Worm (Caenorhabditis elegans) whole organism, L2 larva: ENCODE data around the gene swip-10.

Experiments used
- F13H6.1 ChIP-seq: sonication (generic microtip); optimal IDR thresholded peaks from 2 replicates; lab custom pipeline; 2016; ENCODE audit warnings: missing genetic modification characterization, missing compliant biosample characterization
- R02D3.7 ChIP-seq: fragments of 150-350 bp; optimal IDR thresholded peaks from 2 replicates; lab custom pipeline; 2014; ENCODE audit warnings: missing biosample characterization, missing genetic modification characterization
- Y55F3AM.14 ChIP-seq: fragments of 200-800 bp; sonication (Bioruptor generic); optimal IDR thresholded peaks from 2 replicates; lab custom pipeline; 2018; ENCODE audit warnings: mild to moderate bottlenecking, missing genetic modification characterization, missing compliant biosample characterization
- ZK546.5 ChIP-seq: sonication (generic microtip); optimal IDR thresholded peaks from 2 replicates; lab custom pipeline; 2017; ENCODE audit warnings: missing biosample characterization, missing genetic modification characterization
- alr-1 ChIP-seq: fragments of 150-350 bp; optimal IDR thresholded peaks from 2 replicates; lab custom pipeline; 2014; ENCODE audit warnings: missing biosample characterization, missing genetic modification characterization
- aly-2 ChIP-seq: fragments of 150-350 bp; optimal IDR thresholded peaks from 2 replicates; lab custom pipeline; 2014; ENCODE audit warnings: missing biosample characterization, missing genetic modification characterization
- ama-1 ChIP-seq: fragments of 150-350 bp; optimal IDR thresholded peaks from 2 replicates; lab custom pipeline; 2018; ENCODE audit warnings: inconsistent platforms
- blmp-1 ChIP-seq: sonication (generic microtip); optimal IDR thresholded peaks from 2 replicates; lab custom pipeline; 2017; ENCODE audit warnings: missing genetic modification characterization, mild to moderate bottlenecking, missing compliant biosample characterization, antibody characterized with exemption, moderate library complexity; ENCODE audit not compliant: insufficient read depth
- ceh-16 ChIP-seq: fragments of 150-350 bp; optimal IDR thresholded peaks from 2 replicates; lab custom pipeline; 2014; ENCODE audit warnings: missing biosample characterization, missing genetic modification characterization
- ceh-82 ChIP-seq: fragments of 150-350 bp; optimal IDR thresholded peaks from 2 replicates; lab custom pipeline; 2014; ENCODE audit warnings: missing biosample characterization, missing genetic modification characterization
- crh-2 ChIP-seq: sonication (generic microtip); optimal IDR thresholded peaks from 2 replicates; lab custom pipeline; 2017; ENCODE audit warnings: missing biosample characterization, missing genetic modification characterization
- dmd-4 ChIP-seq: sonication (generic microtip); optimal IDR thresholded peaks from 2 replicates; lab custom pipeline; 2017; ENCODE audit warnings: missing biosample characterization, missing genetic modification characterization
- egl-27 ChIP-seq: sonication (generic microtip); optimal IDR thresholded peaks from 3 replicates; lab custom pipeline; 2017; ENCODE audit warnings: missing biosample characterization, missing genetic modification reagents, missing genetic modification characterization
- elt-1 ChIP-seq: fragments of 150-350 bp; optimal IDR thresholded peaks from 2 replicates; lab custom pipeline; 2014; ENCODE audit warnings: missing biosample characterization, missing genetic modification characterization
- elt-3 ChIP-seq: sonication (generic microtip); optimal IDR thresholded peaks from 2 replicates; lab custom pipeline; 2017; ENCODE audit warnings: missing biosample characterization, missing genetic modification characterization
- fos-1 ChIP-seq: fragments of 150-350 bp; optimal IDR thresholded peaks from 2 replicates; lab custom pipeline; 2014; ENCODE audit warnings: missing biosample characterization, missing genetic modification characterization
- gmeb-1 ChIP-seq: fragments of 150-350 bp; optimal IDR thresholded peaks from 2 replicates; lab custom pipeline; 2014; ENCODE audit warnings: missing biosample characterization, missing genetic modification characterization
- lin-11 ChIP-seq: fragments of 150-350 bp; sonication (generic microtip); optimal IDR thresholded peaks from 2 replicates; lab custom pipeline; 2014; ENCODE audit warnings: missing biosample characterization, missing genetic modification characterization, inconsistent platforms, mixed read lengths
- lin-13 ChIP-seq: fragments of 150-350 bp; optimal IDR thresholded peaks from 2 replicates; lab custom pipeline; 2014; ENCODE audit warnings: missing biosample characterization, missing genetic modification reagents, missing genetic modification characterization
- lin-39 ChIP-seq: fragments of 150-350 bp; optimal IDR thresholded peaks from 2 replicates; lab custom pipeline; 2014; ENCODE audit warnings: missing biosample characterization, missing genetic modification reagents, missing genetic modification characterization
- lsy-2 ChIP-seq, 2 experiments: fragments of 150-350 bp in 1 of 2; sonication (generic microtip) in 1 of 2; optimal IDR thresholded peaks; 2 replicates each; lab custom pipeline; 2014 to 2017; ENCODE audit warnings: missing biosample characterization in 2 of 2, missing genetic modification characterization in 2 of 2
- mab-5 ChIP-seq: fragments of 150-350 bp; optimal IDR thresholded peaks from 2 replicates; lab custom pipeline; 2014; ENCODE audit warnings: missing biosample characterization, missing genetic modification characterization
- mdl-1 ChIP-seq, 2 experiments: fragments of 150-350 bp in 1 of 2; sonication (generic microtip) in 1 of 2; optimal IDR thresholded peaks; 2 replicates each; lab custom pipeline; 2017; ENCODE audit warnings: missing biosample characterization in 2 of 2, missing genetic modification characterization in 2 of 2
- nhr-10 ChIP-seq: sonication (generic microtip); optimal IDR thresholded peaks from 2 replicates; lab custom pipeline; 2017; ENCODE audit warnings: missing biosample characterization, missing genetic modification characterization
- nhr-129 ChIP-seq: fragments of 150-350 bp; optimal IDR thresholded peaks from 2 replicates; lab custom pipeline; 2014; ENCODE audit warnings: missing biosample characterization, missing genetic modification characterization
- nhr-21 ChIP-seq: fragments of 150-350 bp; optimal IDR thresholded peaks from 2 replicates; lab custom pipeline; 2014; ENCODE audit warnings: missing biosample characterization, missing genetic modification characterization
- nhr-23 ChIP-seq: fragments of 150-350 bp; optimal IDR thresholded peaks from 2 replicates; lab custom pipeline; 2014; ENCODE audit warnings: missing biosample characterization, missing genetic modification reagents, missing genetic modification characterization
- nhr-237 ChIP-seq: fragments of 150-350 bp; optimal IDR thresholded peaks from 2 replicates; lab custom pipeline; 2014; ENCODE audit warnings: missing biosample characterization, missing genetic modification characterization
- nhr-25 ChIP-seq: fragments of 150-350 bp; sonication (generic microtip); optimal IDR thresholded peaks from 3 replicates; lab custom pipeline; 2014; ENCODE audit warnings: missing biosample characterization, missing genetic modification characterization
- nhr-6 ChIP-seq: fragments of 150-350 bp; optimal IDR thresholded peaks from 2 replicates; lab custom pipeline; 2014; ENCODE audit warnings: missing biosample characterization, missing genetic modification characterization
- nhr-77 ChIP-seq: fragments of 150-350 bp; optimal IDR thresholded peaks from 2 replicates; lab custom pipeline; 2014; ENCODE audit warnings: missing biosample characterization, missing genetic modification characterization
- peb-1 ChIP-seq: fragments of 150-350 bp; optimal IDR thresholded peaks from 2 replicates; lab custom pipeline; 2014; ENCODE audit warnings: missing biosample characterization, missing genetic modification characterization
- sem-4 ChIP-seq: fragments of 150-350 bp; optimal IDR thresholded peaks from 2 replicates; lab custom pipeline; 2014; ENCODE audit warnings: missing biosample characterization, missing genetic modification reagents, missing genetic modification characterization
- skn-1 ChIP-seq: sonication (generic microtip); optimal IDR thresholded peaks from 2 replicates; lab custom pipeline; 2017; ENCODE audit warnings: missing biosample characterization, missing genetic modification characterization
- sma-3 ChIP-seq: sonication (generic microtip); optimal IDR thresholded peaks from 2 replicates; lab custom pipeline; 2016; ENCODE audit warnings: missing genetic modification reagents, missing genetic modification characterization, missing compliant biosample characterization
- sma-9 ChIP-seq, 2 experiments: fragments of 150-350 bp in 1 of 2; sonication (generic microtip) in 1 of 2; optimal IDR thresholded peaks; 2 replicates each; lab custom pipeline; 2014 to 2016; ENCODE audit warnings: missing genetic modification characterization in 2 of 2, mild to moderate bottlenecking in 1 of 2, missing biosample characterization in 1 of 2, missing compliant biosample characterization in 1 of 2, missing genetic modification reagents in 1 of 2, moderate library complexity in 1 of 2
- snpc-4 ChIP-seq: fragments of 150-350 bp; optimal IDR thresholded peaks from 2 replicates; lab custom pipeline; 2014; ENCODE audit warnings: missing biosample characterization, missing genetic modification characterization
- unc-62 ChIP-seq: fragments of 150-350 bp; optimal IDR thresholded peaks from 2 replicates; lab custom pipeline; 2014; ENCODE audit warnings: missing biosample characterization, missing genetic modification reagents, missing genetic modification characterization
- zag-1 ChIP-seq: fragments of 150-350 bp; optimal IDR thresholded peaks from 2 replicates; lab custom pipeline; 2014; ENCODE audit warnings: missing biosample characterization, missing genetic modification characterization
- ztf-1 ChIP-seq: fragments of 200-800 bp; sonication (Bioruptor generic); conservative IDR thresholded peaks from 2 replicates; pipeline ENCODE4 v1.3.6; 2022; ENCODE audit warnings: missing genetic modification characterization, missing compliant biosample characterization
- ztf-11 ChIP-seq: sonication (generic microtip); optimal IDR thresholded peaks from 2 replicates; lab custom pipeline; 2017; ENCODE audit warnings: missing biosample characterization, missing genetic modification characterization
- ztf-4 ChIP-seq: fragments of 150-350 bp; optimal IDR thresholded peaks from 2 replicates; lab custom pipeline; 2014; ENCODE audit warnings: missing biosample characterization, missing genetic modification characterization

swip-10 gene

ce11 chrX:2078822-2079221 is 39.2 kb downstream of the swip-10 start:
- TF ChIP-seq sma-9 (GFP tag; optimal IDR thresholded peaks at IDR 0.05; lab: Kevin White, UChicago) (no peak), sma-9 (tag; optimal IDR thresholded peaks at IDR 0.05; lab: Kevin White, UChicago) (no peak), crh-2 (tag; lab: Kevin White, UChicago) (no peak), egl-27 (tag; lab: Kevin White, UChicago) (no peak), ZK546.5 (tag; lab: Kevin White, UChicago) (no peak), blmp-1 (tag; lab: Kevin White, UChicago) (no peak), elt-3 (no peak), ztf-4 (tag; lab: Kevin White, UChicago) (no peak), nhr-21 (tag; lab: Kevin White, UChicago) (no peak), lin-11 (tag; lab: Kevin White, UChicago) (no peak), nhr-237 (tag; lab: Kevin White, UChicago) (no peak)

- TF ChIP-seq nhr-237 (tag; lab: Kevin White, UChicago): no peak
- no peak for TF ChIP-seq unc-62
- no peak for TF ChIP-seq egl-27 (tag; lab: Kevin White, UChicago)
- TF ChIP-seq alr-1 (tag; lab: Kevin White, UChicago): no peak
- TF ChIP-seq snpc-4: no peak
- TF ChIP-seq blmp-1 (tag; lab: Kevin White, UChicago): no peak
- no peak for TF ChIP-seq ZK546.5 (tag; lab: Kevin White, UChicago)
- TF ChIP-seq mab-5: no peak
- TF ChIP-seq nhr-6 (tag; lab: Kevin White, UChicago): no peak
- no peak for TF ChIP-seq sma-3
- no peak for TF ChIP-seq lsy-2 (tag; optimal IDR thresholded peaks at IDR 0.05; lab: Kevin White, UChicago)
- no peak for TF ChIP-seq ceh-16 (tag; lab: Kevin White, UChicago)
- no peak for TF ChIP-seq F13H6.1 (tag; lab: Kevin White, UChicago)
- TF ChIP-seq sma-9 (GFP tag; optimal IDR thresholded peaks at IDR 0.05; lab: Kevin White, UChicago): peak; percentile 13
- TF ChIP-seq sma-9 (tag; optimal IDR thresholded peaks at IDR 0.05; lab: Kevin White, UChicago): no peak
- peak; percentile 26 for TF ChIP-seq nhr-129
- peak; percentile 27 for TF ChIP-seq nhr-25 (tag; lab: Kevin White, UChicago)
- no peak for TF ChIP-seq ztf-11 (tag; lab: Kevin White, UChicago)
- TF ChIP-seq lin-13: no peak
- TF ChIP-seq ceh-82: no peak
- TF ChIP-seq R02D3.7 (tag; lab: Kevin White, UChicago): no peak
- TF ChIP-seq nhr-23 (tag; lab: Kevin White, UChicago): no peak
- no peak for TF ChIP-seq peb-1 (tag; lab: Kevin White, UChicago)
- TF ChIP-seq, all 48 proteins: peak for 3
Measured at ce11 chrX:2075169-2075568, 42.9 kb downstream of the swip-10 start.

ce11 chrX:2074055-2074454 is 44.0 kb downstream of the swip-10 start, which contains the start of gene txdc-12.2:
Gene txdc-12.2, plus strand, starts transcription at chrX:2074450.
- no peak for TF ChIP-seq Y55F3AM.14
- no peak for TF ChIP-seq lin-39 (tag; lab: Kevin White, UChicago)
- TF ChIP-seq fos-1 (tag; lab: Kevin White, UChicago): peak; percentile 1
- TF ChIP-seq ztf-1 (GFP tag; lab: Robert Waterston, UW): no peak
- TF ChIP-seq snpc-4: no peak

ce11 chrX:2071392-2072001 is 46.6 kb downstream of the swip-10 start:
- TF ChIP-seq sem-4 (tag; lab: Kevin White, UChicago): peak; percentile 50
- TF ChIP-seq mdl-1 (tag; optimal IDR thresholded peaks at IDR 0.05; lab: Kevin White, UChicago): peak; percentile 64 to 87
- TF ChIP-seq aly-2: no peak
- TF ChIP-seq elt-3: no peak
- peak; percentile 54 for TF ChIP-seq ceh-16 (tag; lab: Kevin White, UChicago)
- no peak for TF ChIP-seq elt-1
- peak; percentile 42 for TF ChIP-seq ztf-4 (tag; lab: Kevin White, UChicago)
- peak; percentile 37 for TF ChIP-seq fos-1 (tag; lab: Kevin White, UChicago)
- peak; percentile 68 for TF ChIP-seq mab-5
- TF ChIP-seq F13H6.1 (tag; lab: Kevin White, UChicago): peak; percentile 73
- peak; percentile 15 for TF ChIP-seq ama-1 (lab: Kevin White, UChicago)
- TF ChIP-seq nhr-237 (tag; lab: Kevin White, UChicago): no peak
- TF ChIP-seq snpc-4: peak; percentile 48
- no peak for TF ChIP-seq ZK546.5 (tag; lab: Kevin White, UChicago)
- TF ChIP-seq peb-1 (tag; lab: Kevin White, UChicago): no peak
- peak; percentile 87 for TF ChIP-seq nhr-129
- TF ChIP-seq Y55F3AM.14: peak; percentile 2
- no peak for TF ChIP-seq nhr-77
- no peak for TF ChIP-seq nhr-23 (tag; lab: Kevin White, UChicago)
- peak; percentile 30 for TF ChIP-seq nhr-21 (tag; lab: Kevin White, UChicago)
- peak; percentile 77 for TF ChIP-seq lin-11 (tag; lab: Kevin White, UChicago)
- TF ChIP-seq nhr-10 (tag; lab: Kevin White, UChicago): peak; percentile 37
- TF ChIP-seq skn-1 (tag; lab: Kevin White, UChicago): no peak
- TF ChIP-seq gmeb-1: peak; percentile 52
- no peak for TF ChIP-seq dmd-4 (tag; lab: Kevin White, UChicago)
- TF ChIP-seq lin-39 (tag; lab: Kevin White, UChicago): no peak
- no peak for TF ChIP-seq blmp-1 (tag; lab: Kevin White, UChicago)
- peak; percentile 86 for TF ChIP-seq nhr-25 (tag; lab: Kevin White, UChicago)
- TF ChIP-seq zag-1 (tag; lab: Kevin White, UChicago): no peak
- peak; percentile 34 for TF ChIP-seq lin-13
- TF ChIP-seq crh-2 (tag; lab: Kevin White, UChicago): peak; percentile 75
- TF ChIP-seq sma-9 (GFP tag; optimal IDR thresholded peaks at IDR 0.05; lab: Kevin White, UChicago): peak; percentile 79
- TF ChIP-seq sma-9 (tag; optimal IDR thresholded peaks at IDR 0.05; lab: Kevin White, UChicago): no peak
